Worm (Caenorhabditis elegans) whole organism, L1 larva: ENCODE data around the gene nhr-19.

ENCODE experiments used
- C16A3.4 ChIP-seq: fragments of 150-350 bp; optimal IDR thresholded peaks from 2 replicates; lab custom pipeline; 2014; ENCODE audit warnings: missing biosample characterization, missing genetic modification characterization
- C34B4.2 ChIP-seq: sonication (generic microtip); optimal IDR thresholded peaks from 2 replicates; lab custom pipeline; 2017; ENCODE audit warnings: mild to moderate bottlenecking, missing genetic modification characterization, missing compliant biosample characterization
- F16B12.6 ChIP-seq: fragments of 150-350 bp; optimal IDR thresholded peaks from 2 replicates; lab custom pipeline; 2014; ENCODE audit warnings: missing biosample characterization, missing genetic modification characterization
- Y116A8C.19 ChIP-seq: sonication (generic microtip); optimal IDR thresholded peaks from 2 replicates; lab custom pipeline; 2016; ENCODE audit warnings: missing compliant biosample characterization, missing genetic modification characterization, borderline replicate concordance
- aha-1 ChIP-seq: fragments of 150-350 bp; optimal IDR thresholded peaks from 2 replicates; lab custom pipeline; 2014; ENCODE audit warnings: missing biosample characterization, missing genetic modification characterization
- alr-1 ChIP-seq: fragments of 200-800 bp; sonication (Bioruptor generic); optimal IDR thresholded peaks from 2 replicates; lab custom pipeline; 2018; ENCODE audit warnings: borderline replicate concordance, mild to moderate bottlenecking, missing genetic modification characterization, missing compliant biosample characterization
- ceh-88 ChIP-seq: fragments of 200-800 bp; sonication (Bioruptor generic); IDR thresholded peaks from 2 replicates; pipeline ENCODE4 v1.3.6; 2022; ENCODE audit warnings: missing genetic modification characterization, missing compliant biosample characterization
- ceh-90 ChIP-seq: sonication (generic microtip); optimal IDR thresholded peaks from 2 replicates; lab custom pipeline; 2016; ENCODE audit warnings: missing genetic modification characterization, missing compliant biosample characterization
- ces-1 ChIP-seq: fragments of 150-350 bp; optimal IDR thresholded peaks from 2 replicates; lab custom pipeline; 2014; ENCODE audit warnings: missing biosample characterization, missing genetic modification reagents, missing genetic modification characterization
- efl-1 ChIP-seq, 4 experiments: fragments of 150-350 bp; optimal IDR thresholded peaks in 3 of 4; peaks in 1 of 4; 1 replicate in 1 of 4; 2 replicates in 3 of 4; lab custom pipeline; 2014; ENCODE audit warnings: missing biosample characterization in 2 of 4, missing genetic modification characterization in 2 of 4, missing genetic modification reagents in 2 of 4
- elt-2 ChIP-seq: sonication (generic microtip); optimal IDR thresholded peaks from 2 replicates; lab custom pipeline; 2016; ENCODE audit warnings: missing genetic modification characterization, mild to moderate bottlenecking, inconsistent platforms, missing compliant biosample characterization, missing genetic modification reagents
- elt-3 ChIP-seq, 6 experiments: fragments of 150-350 bp in 1 of 6; sonication (generic microtip); optimal IDR thresholded peaks; 2 replicates each; lab custom pipeline; 2017 to 2018; ENCODE audit warnings: missing biosample characterization in 6 of 6, missing genetic modification characterization in 6 of 6, inconsistent platforms in 1 of 6
- fkh-10 ChIP-seq: sonication (generic microtip); optimal IDR thresholded peaks from 2 replicates; lab custom pipeline; 2017; ENCODE audit warnings: missing biosample characterization, missing genetic modification reagents, missing genetic modification characterization
- fkh-8 ChIP-seq: sonication (generic microtip); optimal IDR thresholded peaks from 2 replicates; lab custom pipeline; 2016; ENCODE audit warnings: mild to moderate bottlenecking, missing genetic modification characterization, missing compliant biosample characterization
- fos-1 ChIP-seq: fragments of 150-350 bp; optimal IDR thresholded peaks from 2 replicates; lab custom pipeline; 2014; ENCODE audit warnings: missing biosample characterization, missing genetic modification characterization
- hpl-2 ChIP-seq: fragments of 150-350 bp; optimal IDR thresholded peaks from 2 replicates; lab custom pipeline; 2014; ENCODE audit warnings: missing biosample characterization, missing genetic modification reagents, missing genetic modification characterization
- irx-1 ChIP-seq: sonication (generic microtip); optimal IDR thresholded peaks from 2 replicates; lab custom pipeline; 2016; ENCODE audit warnings: missing genetic modification characterization, missing compliant biosample characterization
- jun-1 ChIP-seq: fragments of 150-350 bp; optimal IDR thresholded peaks from 2 replicates; lab custom pipeline; 2014; ENCODE audit warnings: missing biosample characterization, missing genetic modification reagents, missing genetic modification characterization
- lin-13 ChIP-seq: fragments of 150-350 bp; optimal IDR thresholded peaks from 2 replicates; lab custom pipeline; 2014; ENCODE audit warnings: missing biosample characterization, missing genetic modification reagents, missing genetic modification characterization
- lin-35 ChIP-seq, 2 experiments: fragments of 150-350 bp; optimal IDR thresholded peaks; 2 replicates each; lab custom pipeline; 2014; ENCODE audit warnings: missing biosample characterization in 2 of 2, missing genetic modification characterization in 2 of 2, missing genetic modification reagents in 2 of 2
- lin-39 ChIP-seq: fragments of 150-350 bp; optimal IDR thresholded peaks from 2 replicates; lab custom pipeline; 2014; ENCODE audit warnings: missing biosample characterization, missing genetic modification reagents, missing genetic modification characterization
- lsy-2 ChIP-seq, 2 experiments: fragments of 150-350 bp; optimal IDR thresholded peaks; 2 replicates each; lab custom pipeline; 2014; ENCODE audit warnings: missing biosample characterization in 2 of 2, missing genetic modification characterization in 2 of 2
- mab-9 ChIP-seq: fragments of 200-800 bp; sonication (Bioruptor generic); IDR thresholded peaks from 2 replicates; pipeline ENCODE4 v1.3.6; 2022; ENCODE audit warnings: missing genetic modification reagents, missing genetic modification characterization, missing compliant biosample characterization
- mdl-1 ChIP-seq, 2 experiments: fragments of 150-350 bp; optimal IDR thresholded peaks; 2 replicates each; lab custom pipeline; 2014 to 2017; ENCODE audit warnings: missing biosample characterization in 2 of 2, missing genetic modification characterization in 2 of 2, inconsistent platforms in 1 of 2
- mef-2 ChIP-seq: fragments of 150-350 bp; optimal IDR thresholded peaks from 2 replicates; lab custom pipeline; 2014; ENCODE audit warnings: missing biosample characterization, missing genetic modification characterization
- nhr-11 ChIP-seq: fragments of 150-350 bp; optimal IDR thresholded peaks from 2 replicates; lab custom pipeline; 2014; ENCODE audit warnings: missing biosample characterization, missing genetic modification characterization
- nhr-12 ChIP-seq: sonication (generic microtip); optimal IDR thresholded peaks from 2 replicates; lab custom pipeline; 2017; ENCODE audit warnings: missing biosample characterization, missing genetic modification characterization
- nhr-237 ChIP-seq: fragments of 150-350 bp; optimal IDR thresholded peaks from 2 replicates; lab custom pipeline; 2014; ENCODE audit warnings: missing biosample characterization, missing genetic modification characterization
- nhr-47 ChIP-seq: sonication (generic microtip); optimal IDR thresholded peaks from 2 replicates; lab custom pipeline; 2016; ENCODE audit warnings: mild to moderate bottlenecking, missing genetic modification characterization, moderate library complexity, missing compliant biosample characterization
- nhr-71 ChIP-seq: sonication (generic microtip); optimal IDR thresholded peaks from 2 replicates; lab custom pipeline; 2016; ENCODE audit warnings: mild to moderate bottlenecking, missing genetic modification characterization, moderate library complexity, missing compliant biosample characterization
- nhr-90 ChIP-seq: sonication (generic microtip); optimal IDR thresholded peaks from 2 replicates; lab custom pipeline; 2016; ENCODE audit warnings: mild to moderate bottlenecking, missing genetic modification characterization, missing compliant biosample characterization; ENCODE audit not compliant: poor library complexity
- pqm-1 ChIP-seq: sonication (generic microtip); optimal IDR thresholded peaks from 3 replicates; lab custom pipeline; 2017; ENCODE audit warnings: missing biosample characterization, missing genetic modification characterization
- rnt-1 ChIP-seq: sonication (generic microtip); optimal IDR thresholded peaks from 2 replicates; lab custom pipeline; 2016; ENCODE audit warnings: mild to moderate bottlenecking, missing genetic modification characterization, moderate library complexity, missing compliant biosample characterization
- skn-1 ChIP-seq: fragments of 150-350 bp; optimal IDR thresholded peaks from 2 replicates; lab custom pipeline; 2014; ENCODE audit warnings: missing biosample characterization, missing genetic modification characterization
- snu-23 ChIP-seq: sonication (generic microtip); optimal IDR thresholded peaks from 2 replicates; lab custom pipeline; 2016; ENCODE audit warnings: missing genetic modification characterization, missing compliant biosample characterization
- sox-4 ChIP-seq: sonication (generic microtip); optimal IDR thresholded peaks from 2 replicates; lab custom pipeline; 2016; ENCODE audit warnings: missing genetic modification characterization, missing compliant biosample characterization
- tbx-2 ChIP-seq: sonication (generic microtip); optimal IDR thresholded peaks from 2 replicates; lab custom pipeline; 2016; ENCODE audit warnings: missing genetic modification characterization, missing compliant biosample characterization
- unc-62 ChIP-seq: fragments of 150-350 bp; optimal IDR thresholded peaks from 2 replicates; lab custom pipeline; 2014; ENCODE audit warnings: missing biosample characterization, missing genetic modification reagents, missing genetic modification characterization
- unc-86 ChIP-seq: sonication (generic microtip); optimal IDR thresholded peaks from 2 replicates; lab custom pipeline; 2016; ENCODE audit warnings: missing genetic modification characterization, missing compliant biosample characterization
- zag-1 ChIP-seq: fragments of 150-350 bp; optimal IDR thresholded peaks from 2 replicates; lab custom pipeline; 2014; ENCODE audit warnings: missing biosample characterization, missing genetic modification characterization

Gene nhr-19

DNA sequence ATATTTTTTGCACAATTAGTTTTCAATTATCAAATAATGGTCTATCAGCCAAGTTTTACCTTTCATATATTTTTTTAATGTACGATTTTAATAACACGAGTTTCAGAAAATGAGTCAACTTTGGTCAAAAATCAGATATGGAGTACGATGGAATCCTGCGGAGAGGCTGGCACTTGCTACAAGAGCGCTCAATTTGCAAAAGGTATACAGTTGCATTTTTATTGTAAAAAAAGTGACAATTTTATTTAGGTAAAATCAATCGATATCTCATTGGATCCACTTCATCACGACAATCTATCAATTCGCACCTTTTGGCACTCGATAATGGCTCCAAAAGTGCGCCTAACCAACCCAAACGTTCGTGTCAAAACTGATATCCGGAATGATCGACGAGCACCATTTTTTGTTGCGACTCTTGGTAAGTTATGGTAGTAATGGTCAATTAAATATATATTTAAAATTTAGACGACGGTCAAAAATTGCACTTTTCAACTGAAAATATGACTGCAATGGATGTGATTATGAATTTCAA is 7.7 kb downstream of the nhr-19 start, which contains the start of gene mrpl-53:
mrpl-53 (plus strand) TSS at position 107 of the 532 bp plus-strand sequence.
- no peak for TF ChIP-seq nhr-11
- TF ChIP-seq pqm-1: no peak
- TF ChIP-seq lsy-2 (tag; optimal IDR thresholded peaks at IDR 0.05; lab: Kevin White, UChicago): no peak
- no peak for TF ChIP-seq efl-1 (optimal IDR thresholded peaks at IDR 0.05; lab: Kevin White, UChicago)
- TF ChIP-seq efl-1 (GFP tag; optimal IDR thresholded peaks at IDR 0.05 in 1 of 2; lab: Kevin White, UChicago): peak in 1 of 2 experiments; percentile 66
- TF ChIP-seq nhr-71 (tag; lab: Kevin White, UChicago): peak; percentile 29
- peak in 1 of 2 experiments; percentile 1 for TF ChIP-seq lin-35 (GFP tag; optimal IDR thresholded peaks at IDR 0.05; lab: Kevin White, UChicago)
- peak; percentile 52 for TF ChIP-seq nhr-90 (tag; lab: Kevin White, UChicago)

DNA sequence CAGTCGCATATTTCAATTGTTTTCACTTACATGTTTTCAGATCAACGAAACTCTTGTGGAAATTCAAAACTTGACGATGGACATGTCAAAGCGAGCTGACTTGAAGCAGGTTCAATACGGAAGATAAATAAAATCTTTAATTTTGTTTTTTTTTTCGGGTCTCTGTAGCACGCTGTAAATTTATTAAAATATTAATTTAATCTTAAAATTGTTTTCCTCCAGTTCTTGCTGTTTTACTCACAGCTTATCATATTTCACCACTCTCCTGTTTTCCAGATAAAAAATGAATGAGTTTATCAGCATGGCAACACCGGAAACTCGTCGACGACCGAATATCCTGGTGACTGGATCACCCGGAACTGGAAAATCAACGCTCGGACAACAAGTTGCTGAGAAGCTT is 8.9 kb downstream of the nhr-19 start, which contains the start of gene E02H1.6:
E02H1.6 (plus strand) TSS at position 301 of the 400 bp plus-strand sequence.
- no peak for TF ChIP-seq mdl-1 (tag; optimal IDR thresholded peaks at IDR 0.05; lab: Kevin White, UChicago)
- TF ChIP-seq fkh-8 (tag; lab: Kevin White, UChicago): no peak
- no peak for TF ChIP-seq mef-2 (tag; lab: Kevin White, UChicago)
- TF ChIP-seq skn-1: no peak
- no peak for TF ChIP-seq zag-1 (tag; lab: Kevin White, UChicago)
- no peak for TF ChIP-seq ceh-88 (GFP tag; lab: Robert Waterston, UW)
- no peak for TF ChIP-seq unc-62
- no peak for TF ChIP-seq lin-39 (tag; lab: Kevin White, UChicago)
- no peak for TF ChIP-seq sox-4
- no peak for TF ChIP-seq ces-1 (GFP tag; lab: Kevin White, UChicago)
- no peak for TF ChIP-seq snu-23
- TF ChIP-seq fkh-10: no peak
- no peak for TF ChIP-seq ceh-90
- no peak for TF ChIP-seq nhr-47 (tag; lab: Kevin White, UChicago)
- TF ChIP-seq mab-9 (GFP tag; lab: Robert Waterston, UW): no peak
- no peak for TF ChIP-seq C16A3.4
- no peak for TF ChIP-seq elt-2 (tag; lab: Kevin White, UChicago)
- no peak for TF ChIP-seq hpl-2 (GFP tag; lab: Kevin White, UChicago)
- TF ChIP-seq nhr-237: no peak

DNA sequence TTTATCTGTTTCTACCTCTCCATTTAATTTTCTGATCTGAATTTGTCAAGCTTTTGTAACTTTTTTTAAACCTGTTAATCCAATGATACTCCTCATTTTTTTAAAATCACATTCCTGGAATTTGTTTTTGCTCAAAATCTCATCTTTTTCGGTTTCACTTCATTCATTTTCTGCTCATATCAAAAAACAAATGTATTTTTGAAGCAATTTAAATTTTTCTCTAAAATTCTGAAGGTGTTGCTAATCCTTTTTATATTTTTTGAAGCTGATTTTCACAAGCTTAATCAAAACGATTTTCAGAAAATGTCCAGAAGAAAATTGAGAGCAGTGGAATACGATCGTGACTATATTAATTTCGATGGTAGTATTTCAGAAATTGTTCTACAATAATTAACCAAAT is 10.4 kb downstream of the nhr-19 start, which contains the start of gene E02H1.5:
E02H1.5 (plus strand) TSS at position 301 of the 400 bp plus-strand sequence.
- no peak for TF ChIP-seq C34B4.2 (tag; lab: Kevin White, UChicago)
- no peak for TF ChIP-seq rnt-1 (tag; lab: Kevin White, UChicago)
- TF ChIP-seq lin-13 (GFP tag; lab: Kevin White, UChicago): no peak
- no peak for TF ChIP-seq fos-1 (tag; lab: Kevin White, UChicago)
- TF ChIP-seq alr-1 (tag; lab: Kevin White, UChicago): no peak
- no peak for TF ChIP-seq Y116A8C.19
- TF ChIP-seq C16A3.4: no peak
- no peak for TF ChIP-seq nhr-12 (tag; lab: Kevin White, UChicago)

DNA sequence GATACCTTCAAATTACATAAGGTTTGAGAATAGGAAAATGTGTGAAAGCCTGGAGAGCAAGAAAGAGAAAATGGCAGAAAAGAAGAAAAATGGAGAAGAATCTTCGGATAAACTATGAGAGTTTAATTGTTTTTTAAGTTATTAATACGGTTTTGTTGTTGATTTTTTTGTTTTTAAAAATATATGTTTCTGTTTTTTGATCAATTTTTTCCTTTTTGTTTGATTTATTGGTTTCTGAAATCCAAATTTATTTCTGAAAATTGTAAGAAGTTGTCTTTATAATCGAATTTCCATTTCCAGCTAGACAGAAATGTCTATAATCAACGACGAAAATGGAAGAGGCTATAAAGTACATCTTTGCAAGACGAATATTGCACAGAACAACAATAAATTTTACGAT is 12.6 kb downstream of the nhr-19 start, which contains the start of gene parp-2:
parp-2 (plus strand) TSS at position 301 of the 400 bp plus-strand sequence.
- TF ChIP-seq elt-3 (tag; optimal IDR thresholded peaks at IDR 0.05; lab: Kevin White, UChicago): no peak
- TF ChIP-seq unc-86 (tag; lab: Kevin White, UChicago): no peak
- no peak for TF ChIP-seq pqm-1
- TF ChIP-seq lin-35 (GFP tag; optimal IDR thresholded peaks at IDR 0.05; lab: Kevin White, UChicago): no peak
- TF ChIP-seq tbx-2: no peak
- no peak for TF ChIP-seq C34B4.2 (tag; lab: Kevin White, UChicago)
- TF ChIP-seq irx-1 (tag; lab: Kevin White, UChicago): no peak
- no peak for TF ChIP-seq fkh-10
- no peak for TF ChIP-seq sox-4
- no peak for TF ChIP-seq unc-62
- no peak for TF ChIP-seq jun-1 (tag; lab: Kevin White, UChicago)
- TF ChIP-seq aha-1 (tag; lab: Kevin White, UChicago): no peak
- no peak for TF ChIP-seq F16B12.6 (tag; lab: Kevin White, UChicago)
